Worm (Caenorhabditis elegans) whole organism, L1 larva: ENCODE results near the gene C07G1.6.
A peak's percentile ranks its signal among the peaks of the same experiment; 100 is the strongest.

Source experiments
- C04F5.9 ChIP-seq: sonication (generic microtip); optimal IDR thresholded peaks from 2 replicates; lab custom pipeline; 2016; ENCODE audit warnings: missing genetic modification characterization, missing compliant biosample characterization
- C16A3.4 ChIP-seq: fragments of 150-350 bp; optimal IDR thresholded peaks from 2 replicates; lab custom pipeline; 2014; ENCODE audit warnings: missing biosample characterization, missing genetic modification characterization
- C34B4.2 ChIP-seq: sonication (generic microtip); optimal IDR thresholded peaks from 2 replicates; lab custom pipeline; 2017; ENCODE audit warnings: mild to moderate bottlenecking, missing genetic modification characterization, missing compliant biosample characterization
- F16B12.6 ChIP-seq: fragments of 150-350 bp; optimal IDR thresholded peaks from 2 replicates; lab custom pipeline; 2014; ENCODE audit warnings: missing biosample characterization, missing genetic modification characterization
- aha-1 ChIP-seq: fragments of 150-350 bp; optimal IDR thresholded peaks from 2 replicates; lab custom pipeline; 2014; ENCODE audit warnings: missing biosample characterization, missing genetic modification characterization
- ama-1 ChIP-seq: fragments of 150-350 bp; optimal IDR thresholded peaks from 2 replicates; lab custom pipeline; 2014
- ceh-8 ChIP-seq: fragments of 200-800 bp; sonication (Bioruptor generic); optimal IDR thresholded peaks from 2 replicates; lab custom pipeline; 2018; ENCODE audit warnings: mild to moderate bottlenecking, missing genetic modification characterization, moderate library complexity, missing compliant biosample characterization
- ceh-88 ChIP-seq: fragments of 200-800 bp; sonication (Bioruptor generic); IDR thresholded peaks from 2 replicates; pipeline ENCODE4 v1.3.6; 2022; ENCODE audit warnings: missing genetic modification characterization, missing compliant biosample characterization
- ces-1 ChIP-seq: fragments of 150-350 bp; optimal IDR thresholded peaks from 2 replicates; lab custom pipeline; 2014; ENCODE audit warnings: missing biosample characterization, missing genetic modification reagents, missing genetic modification characterization
- dpl-1 ChIP-seq, 3 experiments: fragments of 150-350 bp in 2 of 3; sonication (generic microtip) in 1 of 3; optimal IDR thresholded peaks; 2 replicates each; lab custom pipeline; 2014 to 2017; ENCODE audit warnings: missing biosample characterization in 3 of 3, missing genetic modification characterization in 3 of 3, missing genetic modification reagents in 3 of 3
- dsc-1 ChIP-seq: sonication (generic microtip); optimal IDR thresholded peaks from 2 replicates; lab custom pipeline; 2016; ENCODE audit warnings: mild to moderate bottlenecking, missing genetic modification characterization, missing compliant biosample characterization
- egl-27 ChIP-seq, 2 experiments: fragments of 150-350 bp in 1 of 2; sonication (generic microtip); optimal IDR thresholded peaks; 3 replicates each; lab custom pipeline; 2017 to 2018; ENCODE audit warnings: missing biosample characterization in 2 of 2, missing genetic modification characterization in 2 of 2, missing genetic modification reagents in 2 of 2
- elt-2 ChIP-seq: sonication (generic microtip); optimal IDR thresholded peaks from 2 replicates; lab custom pipeline; 2016; ENCODE audit warnings: missing genetic modification characterization, mild to moderate bottlenecking, inconsistent platforms, missing compliant biosample characterization, missing genetic modification reagents
- elt-3 ChIP-seq, 6 experiments: fragments of 150-350 bp in 1 of 6; sonication (generic microtip); optimal IDR thresholded peaks; 2 replicates each; lab custom pipeline; 2017 to 2018; ENCODE audit warnings: missing biosample characterization in 6 of 6, missing genetic modification characterization in 6 of 6, inconsistent platforms in 1 of 6
- ets-5 ChIP-seq: fragments of 200-800 bp; sonication (Bioruptor generic); IDR thresholded peaks from 2 replicates; pipeline ENCODE4 v1.3.6; 2022; ENCODE audit warnings: missing genetic modification characterization, missing compliant biosample characterization
- fkh-8 ChIP-seq: sonication (generic microtip); optimal IDR thresholded peaks from 2 replicates; lab custom pipeline; 2016; ENCODE audit warnings: mild to moderate bottlenecking, missing genetic modification characterization, missing compliant biosample characterization
- fos-1 ChIP-seq: fragments of 150-350 bp; optimal IDR thresholded peaks from 2 replicates; lab custom pipeline; 2014; ENCODE audit warnings: missing biosample characterization, missing genetic modification characterization
- grh-1 ChIP-seq: fragments of 200-800 bp; sonication (Bioruptor generic); IDR thresholded peaks from 2 replicates; pipeline ENCODE4 v1.3.6; 2022; ENCODE audit warnings: missing genetic modification reagents, missing genetic modification characterization, missing compliant biosample characterization
- isw-1 ChIP-seq: fragments of 200-800 bp; sonication (Bioruptor generic); IDR thresholded peaks from 2 replicates; pipeline ENCODE4 v1.3.6; 2022; ENCODE audit warnings: missing genetic modification characterization, missing compliant biosample characterization
- jun-1 ChIP-seq: fragments of 150-350 bp; optimal IDR thresholded peaks from 2 replicates; lab custom pipeline; 2014; ENCODE audit warnings: missing biosample characterization, missing genetic modification reagents, missing genetic modification characterization
- lin-14 ChIP-seq: fragments of 200-800 bp; sonication (Bioruptor generic); optimal IDR thresholded peaks from 2 replicates; lab custom pipeline; 2018; ENCODE audit warnings: mild to moderate bottlenecking, missing genetic modification characterization, moderate library complexity, missing compliant biosample characterization
- lin-35 ChIP-seq, 2 experiments: fragments of 150-350 bp; optimal IDR thresholded peaks; 2 replicates each; lab custom pipeline; 2014; ENCODE audit warnings: missing biosample characterization in 2 of 2, missing genetic modification characterization in 2 of 2, missing genetic modification reagents in 2 of 2
- lir-3 ChIP-seq: sonication (generic microtip); optimal IDR thresholded peaks from 2 replicates; lab custom pipeline; 2016; ENCODE audit warnings: mild to moderate bottlenecking, missing genetic modification characterization, moderate library complexity, missing compliant biosample characterization; ENCODE audit not compliant: poor library complexity
- mab-9 ChIP-seq: fragments of 200-800 bp; sonication (Bioruptor generic); IDR thresholded peaks from 2 replicates; pipeline ENCODE4 v1.3.6; 2022; ENCODE audit warnings: missing genetic modification reagents, missing genetic modification characterization, missing compliant biosample characterization
- mep-1 ChIP-seq: fragments of 150-350 bp; optimal IDR thresholded peaks from 2 replicates; lab custom pipeline; 2014; ENCODE audit warnings: missing biosample characterization, missing genetic modification characterization
- nhr-11 ChIP-seq: fragments of 150-350 bp; optimal IDR thresholded peaks from 2 replicates; lab custom pipeline; 2014; ENCODE audit warnings: missing biosample characterization, missing genetic modification characterization
- nhr-12 ChIP-seq: sonication (generic microtip); optimal IDR thresholded peaks from 2 replicates; lab custom pipeline; 2017; ENCODE audit warnings: missing biosample characterization, missing genetic modification characterization
- nhr-19 ChIP-seq: fragments of 200-800 bp; sonication (Bioruptor generic); conservative IDR thresholded peaks from 2 replicates; pipeline ENCODE4 v1.3.6; 2022; ENCODE audit warnings: missing genetic modification characterization, missing compliant biosample characterization
- nhr-237 ChIP-seq: fragments of 150-350 bp; optimal IDR thresholded peaks from 2 replicates; lab custom pipeline; 2014; ENCODE audit warnings: missing biosample characterization, missing genetic modification characterization
- nhr-47 ChIP-seq: sonication (generic microtip); optimal IDR thresholded peaks from 2 replicates; lab custom pipeline; 2016; ENCODE audit warnings: mild to moderate bottlenecking, missing genetic modification characterization, moderate library complexity, missing compliant biosample characterization
- nhr-76 ChIP-seq: sonication (generic microtip); optimal IDR thresholded peaks from 2 replicates; lab custom pipeline; 2017; ENCODE audit warnings: missing biosample characterization, missing genetic modification characterization
- nhr-77 ChIP-seq: fragments of 150-350 bp; optimal IDR thresholded peaks from 2 replicates; lab custom pipeline; 2014; ENCODE audit warnings: missing biosample characterization, missing genetic modification characterization
- nhr-85 ChIP-seq: sonication (generic microtip); peaks from one replicate; lab custom pipeline; 2016; ENCODE audit warnings: missing genetic modification characterization, inconsistent platforms, missing compliant biosample characterization
- nhr-90 ChIP-seq: sonication (generic microtip); optimal IDR thresholded peaks from 2 replicates; lab custom pipeline; 2016; ENCODE audit warnings: mild to moderate bottlenecking, missing genetic modification characterization, missing compliant biosample characterization; ENCODE audit not compliant: poor library complexity
- pag-3 ChIP-seq: sonication (generic microtip); optimal IDR thresholded peaks from 2 replicates; lab custom pipeline; 2017; ENCODE audit warnings: missing genetic modification characterization, mild to moderate bottlenecking, missing compliant biosample characterization, antibody characterized with exemption, borderline replicate concordance; ENCODE audit not compliant: insufficient read depth
- snpc-4 ChIP-seq: fragments of 150-350 bp; optimal IDR thresholded peaks from 2 replicates; lab custom pipeline; 2014; ENCODE audit warnings: missing biosample characterization, missing genetic modification characterization
- sox-4 ChIP-seq: sonication (generic microtip); optimal IDR thresholded peaks from 2 replicates; lab custom pipeline; 2016; ENCODE audit warnings: missing genetic modification characterization, missing compliant biosample characterization
- sptf-1 ChIP-seq: fragments of 150-350 bp; optimal IDR thresholded peaks from 2 replicates; lab custom pipeline; 2014; ENCODE audit warnings: missing biosample characterization, missing genetic modification characterization
- sup-37 ChIP-seq: fragments of 200-800 bp; sonication (Bioruptor generic); optimal IDR thresholded peaks from 2 replicates; lab custom pipeline; 2018; ENCODE audit warnings: mild to moderate bottlenecking, missing genetic modification characterization, missing compliant biosample characterization
- swsn-7 ChIP-seq: sonication (generic microtip); optimal IDR thresholded peaks from 2 replicates; lab custom pipeline; 2016; ENCODE audit warnings: missing genetic modification characterization, missing compliant biosample characterization
- tbx-2 ChIP-seq: sonication (generic microtip); optimal IDR thresholded peaks from 2 replicates; lab custom pipeline; 2016; ENCODE audit warnings: missing genetic modification characterization, missing compliant biosample characterization
- tlp-1 ChIP-seq: fragments of 150-350 bp; optimal IDR thresholded peaks from 2 replicates; lab custom pipeline; 2014; ENCODE audit warnings: missing biosample characterization, missing genetic modification characterization
- unc-86 ChIP-seq: sonication (generic microtip); optimal IDR thresholded peaks from 2 replicates; lab custom pipeline; 2016; ENCODE audit warnings: missing genetic modification characterization, missing compliant biosample characterization
- vab-15 ChIP-seq: sonication (generic microtip); optimal IDR thresholded peaks from 2 replicates; lab custom pipeline; 2017; ENCODE audit warnings: missing genotype, mild to moderate bottlenecking, missing genetic modification characterization, missing compliant biosample characterization
- xbp-1 ChIP-seq: sonication (generic microtip); optimal IDR thresholded peaks from 2 replicates; lab custom pipeline; 2016; ENCODE audit warnings: missing genetic modification characterization, missing compliant biosample characterization
- ztf-11 ChIP-seq, 2 experiments: sonication (generic microtip); optimal IDR thresholded peaks; 2 replicates each; lab custom pipeline; 2016 to 2017; ENCODE audit warnings: missing genetic modification characterization in 2 of 2, missing biosample characterization in 1 of 2, missing compliant biosample characterization in 1 of 2

Gene C07G1.6

ce11 chrIV:8252856-8253255 lies 42.7 kb upstream of the C07G1.6 start (continued):
- TF ChIP-seq dsc-1 (tag; lab: Kevin White, UChicago), result peak; percentile 68
- TF ChIP-seq nhr-76 (tag; lab: Kevin White, UChicago), result no peak
- no peak for TF ChIP-seq C04F5.9 (tag; lab: Kevin White, UChicago)
- TF ChIP-seq pag-3, result no peak
- TF ChIP-seq nhr-85 (tag; lab: Kevin White, UChicago), result peak; percentile 69
- TF ChIP-seq swsn-7 (tag; lab: Kevin White, UChicago), result peak; percentile 74
- TF ChIP-seq nhr-77 (tag; lab: Kevin White, UChicago), result peak; percentile 65
- TF ChIP-seq nhr-12 (tag; lab: Kevin White, UChicago), result no peak
- TF ChIP-seq ceh-8 (GFP tag; lab: Kevin White, UChicago), result no peak
- peak; percentile 21 for TF ChIP-seq isw-1 (GFP tag; lab: Robert Waterston, UW)
- TF ChIP-seq nhr-11 (tag; lab: Kevin White, UChicago), result no peak
- TF ChIP-seq nhr-47 (tag; lab: Kevin White, UChicago), result peak; percentile 79
- TF ChIP-seq vab-15, result no peak
- TF ChIP-seq lin-14 (GFP tag; lab: Kevin White, UChicago), result peak; percentile 60
- TF ChIP-seq nhr-90 (tag; lab: Kevin White, UChicago), result peak; percentile 73
- TF ChIP-seq egl-27 (tag; optimal IDR thresholded peaks at IDR 0.05; lab: Kevin White, UChicago), result no peak
- TF ChIP-seq sptf-1 (tag; lab: Kevin White, UChicago), result no peak
- TF ChIP-seq C34B4.2 (tag; lab: Kevin White, UChicago), result no peak
- peak; percentile 64 for TF ChIP-seq xbp-1 (tag; lab: Kevin White, UChicago)
- peak; percentile 62 for TF ChIP-seq tbx-2 (tag; lab: Kevin White, UChicago)
- TF ChIP-seq mab-9 (GFP tag; lab: Robert Waterston, UW), result no peak
- TF ChIP-seq ztf-11 (tag; optimal IDR thresholded peaks at IDR 0.05; lab: Kevin White, UChicago), result peak in 1 of 2 experiments; percentile 39
- no peak for TF ChIP-seq aha-1 (tag; lab: Kevin White, UChicago)
- TF ChIP-seq unc-86 (tag; lab: Kevin White, UChicago), result peak; percentile 30
- peak in 2 of 3 experiments; percentile 20 to 45 for TF ChIP-seq dpl-1 (GFP tag; optimal IDR thresholded peaks at IDR 0.05; lab: Kevin White, UChicago)
- TF ChIP-seq ets-5 (GFP tag; lab: Robert Waterston, UW), result no peak
- no peak for TF ChIP-seq ces-1 (GFP tag; lab: Kevin White, UChicago)
- peak; percentile 36 for TF ChIP-seq lir-3
- TF ChIP-seq elt-2 (tag; lab: Kevin White, UChicago), result peak; percentile 35
- TF ChIP-seq lin-35 (GFP tag; optimal IDR thresholded peaks at IDR 0.05; lab: Kevin White, UChicago), result peak; percentile 66 to 80
- peak; percentile 34 for TF ChIP-seq snpc-4 (tag; lab: Kevin White, UChicago)
- TF ChIP-seq elt-3 (tag; optimal IDR thresholded peaks at IDR 0.05; lab: Kevin White, UChicago), result peak in 1 of 6 experiments; percentile 43
- TF ChIP-seq nhr-237 (tag; lab: Kevin White, UChicago), result no peak
- TF ChIP-seq F16B12.6 (tag; lab: Kevin White, UChicago), result no peak
- peak; percentile 38; the same call in 1 of the 2 replicates for TF ChIP-seq nhr-19
- no peak for TF ChIP-seq sup-37 (GFP tag; lab: Kevin White, UChicago)
- no peak for TF ChIP-seq fos-1
- TF ChIP-seq tlp-1, result no peak
- TF ChIP-seq sox-4 (tag; lab: Kevin White, UChicago), result peak; percentile 22
- peak; percentile 64 for TF ChIP-seq C16A3.4 (tag; lab: Kevin White, UChicago)
- TF ChIP-seq fkh-8 (tag; lab: Kevin White, UChicago), result peak; percentile 65
- peak; percentile 80 for TF ChIP-seq mep-1 (tag; lab: Kevin White, UChicago)
- TF ChIP-seq jun-1 (tag; lab: Kevin White, UChicago), result no peak
- TF ChIP-seq ceh-88, result no peak
- no peak for TF ChIP-seq grh-1 (GFP tag; lab: Robert Waterston, UW)
- no peak for TF ChIP-seq ama-1
